Worm (Caenorhabditis elegans) whole organism, L4/young adult: ENCODE data around the gene EGAP5.1.

Experiments
- W03F9.2 ChIP-seq: fragments of 150-350 bp; optimal IDR thresholded peaks from 2 replicates; lab custom pipeline; 2014; ENCODE audit warnings: missing biosample characterization, missing genetic modification characterization
- dao-5 ChIP-seq: sonication (generic microtip); optimal IDR thresholded peaks from 2 replicates; lab custom pipeline; 2016; ENCODE audit warnings: missing genotype, missing genetic modification characterization, moderate library complexity, missing compliant biosample characterization
- him-1 ChIP-seq: sonication (generic microtip); optimal IDR thresholded peaks from 2 replicates; lab custom pipeline; 2016; ENCODE audit warnings: missing genotype, missing genetic modification reagents, missing genetic modification characterization, missing compliant biosample characterization

DNA sequence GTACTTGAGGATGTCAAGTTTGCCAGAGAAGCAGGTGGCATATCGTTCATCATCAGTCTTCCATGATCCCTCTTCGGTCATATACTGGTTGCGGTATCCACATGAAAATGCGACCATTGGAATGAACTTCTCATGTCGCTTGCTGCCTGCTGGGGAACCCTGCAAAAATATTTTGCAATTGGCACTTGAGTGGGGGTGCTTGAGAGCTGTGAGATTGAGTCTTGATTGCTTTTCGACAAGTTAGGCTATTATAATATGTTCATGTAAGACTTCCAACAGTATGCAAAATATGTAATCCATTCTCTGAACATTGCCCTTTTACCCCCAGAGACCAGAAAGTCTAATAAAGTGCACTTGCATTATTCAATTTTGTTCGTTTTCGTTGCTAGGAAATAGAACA is 46.7 kb upstream of the EGAP5.1 start:
- no peak for TF ChIP-seq W03F9.2 (tag; lab: Kevin White, UChicago)
- no peak for TF ChIP-seq him-1
- TF ChIP-seq dao-5 (tag; lab: Kevin White, UChicago), result no peak
